Worm (Caenorhabditis elegans) whole organism, young adult: ENCODE data around the gene K07C5.3.

Experiments used
- B0261.1 ChIP-seq: sonication (generic microtip); optimal IDR thresholded peaks from 2 replicates; lab custom pipeline; 2016; ENCODE audit warnings: mild to moderate bottlenecking, missing genetic modification characterization, moderate library complexity, missing compliant biosample characterization
- C06A6.2 ChIP-seq: fragments of 200-800 bp; sonication (Bioruptor generic); conservative IDR thresholded peaks from 2 replicates; pipeline ENCODE4 v1.3.6; 2022; ENCODE audit warnings: missing genetic modification characterization, missing compliant biosample characterization
- D2030.7 ChIP-seq: fragments of 200-800 bp; sonication (Bioruptor generic); IDR thresholded peaks from 2 replicates; pipeline ENCODE4 v1.3.6; 2022; ENCODE audit warnings: missing genetic modification reagents, missing genetic modification characterization, missing compliant biosample characterization
- F22D6.2 ChIP-seq: sonication (generic microtip); optimal IDR thresholded peaks from 2 replicates; lab custom pipeline; 2016; ENCODE audit warnings: mild to moderate bottlenecking, missing genetic modification characterization, missing compliant biosample characterization
- F37B4.10 ChIP-seq: fragments of 200-800 bp; sonication (Bioruptor generic); IDR thresholded peaks from 2 replicates; pipeline ENCODE4 v1.3.6; 2022; ENCODE audit warnings: missing genetic modification characterization, missing compliant biosample characterization
- K11D2.4 ChIP-seq: fragments of 200-800 bp; sonication (Bioruptor generic); IDR thresholded peaks from 2 replicates; pipeline ENCODE4 v1.3.6; 2022; ENCODE audit warnings: missing genetic modification reagents, missing genetic modification characterization, missing compliant biosample characterization
- bed-2 ChIP-seq: fragments of 200-800 bp; sonication (Bioruptor generic); IDR thresholded peaks from 2 replicates; pipeline ENCODE4 v1.3.6; 2022; ENCODE audit warnings: missing genetic modification reagents, missing genetic modification characterization, missing compliant biosample characterization
- ccch-3 ChIP-seq: fragments of 200-800 bp; sonication (Bioruptor generic); optimal IDR thresholded peaks from 2 replicates; lab custom pipeline; 2018; ENCODE audit warnings: mild to moderate bottlenecking, missing genetic modification characterization, missing compliant biosample characterization
- cebp-2 ChIP-seq: fragments of 200-800 bp; sonication (Bioruptor generic); IDR thresholded peaks from 2 replicates; pipeline ENCODE4 v1.3.6; 2022; ENCODE audit warnings: missing genetic modification characterization, missing compliant biosample characterization
- ceh-27 ChIP-seq: fragments of 200-800 bp; sonication (Bioruptor generic); optimal IDR thresholded peaks from 2 replicates; lab custom pipeline; 2018; ENCODE audit warnings: mild to moderate bottlenecking, missing genetic modification characterization, moderate library complexity, missing compliant biosample characterization
- ceh-40 ChIP-seq: fragments of 200-800 bp; sonication (Bioruptor generic); IDR thresholded peaks from 2 replicates; pipeline ENCODE4 v1.3.6; 2022; ENCODE audit warnings: missing genetic modification characterization, missing compliant biosample characterization
- ceh-79 ChIP-seq: sonication (generic microtip); optimal IDR thresholded peaks from 2 replicates; lab custom pipeline; 2017; ENCODE audit warnings: mild to moderate bottlenecking, missing genetic modification characterization, missing compliant biosample characterization
- ceh-91 ChIP-seq: fragments of 200-800 bp; sonication (Bioruptor generic); IDR thresholded peaks from 2 replicates; pipeline ENCODE4 v1.3.6; 2022; ENCODE audit warnings: missing genetic modification reagents, missing genetic modification characterization, missing compliant biosample characterization
- lin-54 ChIP-seq: fragments of 200-800 bp; sonication (Bioruptor generic); optimal IDR thresholded peaks from 2 replicates; lab custom pipeline; 2018; ENCODE audit warnings: mild to moderate bottlenecking, missing genetic modification characterization, missing compliant biosample characterization
- lsl-1 ChIP-seq: fragments of 200-800 bp; sonication (Bioruptor generic); optimal IDR thresholded peaks from 2 replicates; lab custom pipeline; 2018; ENCODE audit warnings: mild to moderate bottlenecking, missing genetic modification characterization, moderate library complexity, missing compliant biosample characterization
- madf-10 ChIP-seq: sonication (generic microtip); optimal IDR thresholded peaks from 2 replicates; lab custom pipeline; 2016; ENCODE audit warnings: mild to moderate bottlenecking, missing genetic modification characterization, missing compliant biosample characterization
- nfya-1 ChIP-seq: sonication (generic microtip); optimal IDR thresholded peaks from 2 replicates; lab custom pipeline; 2017; ENCODE audit warnings: antibody characterized with exemption, missing compliant biosample characterization, missing genetic modification characterization, borderline replicate concordance; ENCODE audit not compliant: insufficient read depth
- nhr-120 ChIP-seq: fragments of 200-800 bp; sonication (Bioruptor generic); IDR thresholded peaks from 2 replicates; pipeline ENCODE4 v1.3.6; 2022; ENCODE audit warnings: missing genetic modification characterization, missing compliant biosample characterization
- nhr-80 ChIP-seq: sonication (generic microtip); optimal IDR thresholded peaks from 2 replicates; lab custom pipeline; 2016; ENCODE audit warnings: missing genetic modification characterization, missing compliant biosample characterization
- pha-4 ChIP-seq: fragments of 150-350 bp; sonication (generic microtip); optimal IDR thresholded peaks from 2 replicates; lab custom pipeline; 2014; ENCODE audit warnings: missing biosample characterization, missing genetic modification reagents, missing genetic modification characterization
- rcor-1 ChIP-seq: fragments of 200-800 bp; sonication (Bioruptor generic); IDR thresholded peaks from 2 replicates; pipeline ENCODE4 v1.3.6; 2022; ENCODE audit warnings: missing genetic modification reagents, missing genetic modification characterization, missing compliant biosample characterization
- rec-8 ChIP-seq, 2 experiments: sonication (generic microtip); optimal IDR thresholded peaks; 2 replicates each; lab custom pipeline; 2016; ENCODE audit warnings: mild to moderate bottlenecking in 2 of 2, missing genetic modification characterization in 2 of 2, missing genetic modification reagents in 2 of 2, missing genotype in 2 of 2, missing biosample characterization in 1 of 2, missing compliant biosample characterization in 1 of 2, moderate library complexity in 1 of 2
- repo-1 ChIP-seq: sonication (generic microtip); optimal IDR thresholded peaks from 2 replicates; lab custom pipeline; 2017; ENCODE audit warnings: mild to moderate bottlenecking, missing genetic modification characterization, missing compliant biosample characterization
- snpc-1.1 ChIP-seq: sonication (generic microtip); optimal IDR thresholded peaks from 2 replicates; lab custom pipeline; 2017; ENCODE audit warnings: missing genetic modification characterization, mild to moderate bottlenecking, missing compliant biosample characterization, antibody characterized with exemption, moderate library complexity, missing genotype, missing genetic modification reagents; ENCODE audit not compliant: insufficient read depth
- snpc-1.3 ChIP-seq: sonication (generic microtip); optimal IDR thresholded peaks from 2 replicates; lab custom pipeline; 2017; ENCODE audit warnings: missing genetic modification characterization, mild to moderate bottlenecking, missing compliant biosample characterization, antibody characterized with exemption, moderate library complexity, missing genotype, missing genetic modification reagents; ENCODE audit not compliant: insufficient read depth
- snpc-3.4 ChIP-seq: sonication (generic microtip); optimal IDR thresholded peaks from 2 replicates; lab custom pipeline; 2017; ENCODE audit warnings: missing genetic modification characterization, mild to moderate bottlenecking, missing compliant biosample characterization, antibody characterized with exemption, moderate library complexity, missing genotype, missing genetic modification reagents
- tbp1 ChIP-seq: fragments of 200-800 bp; sonication (Bioruptor generic); optimal IDR thresholded peaks from 2 replicates; lab custom pipeline; 2018; ENCODE audit warnings: mild to moderate bottlenecking, missing genetic modification characterization, missing compliant biosample characterization
- xnd-1 ChIP-seq: sonication (generic microtip); optimal IDR thresholded peaks from 2 replicates; lab custom pipeline; 2016; ENCODE audit warnings: missing genotype, missing genetic modification reagents, missing genetic modification characterization, missing compliant biosample characterization
- zim-3 ChIP-seq: sonication (generic microtip); optimal IDR thresholded peaks from 2 replicates; lab custom pipeline; 2017; ENCODE audit warnings: mild to moderate bottlenecking, missing genetic modification characterization, moderate library complexity, missing compliant biosample characterization
- ztf-18 ChIP-seq: sonication (generic microtip); optimal IDR thresholded peaks from 2 replicates; lab custom pipeline; 2016; ENCODE audit warnings: missing genotype, mild to moderate bottlenecking, missing genetic modification characterization, missing compliant biosample characterization
- ztf-26 ChIP-seq: sonication (generic microtip); optimal IDR thresholded peaks from 2 replicates; lab custom pipeline; 2017; ENCODE audit warnings: missing genetic modification characterization, missing compliant biosample characterization

Gene K07C5.3

ce11 chrV:10355773-10356335 lies 13.0 kb downstream of the K07C5.3 start, which contains the start of gene sluh-7 (continued):
- TF ChIP-seq ztf-26 (tag; lab: Kevin White, UChicago) (no peak), pha-4 (tag; lab: Kevin White, UChicago) (peak; percentile 47), tbp1 (peak; percentile 26), rec-8 (tag; optimal IDR thresholded peaks at IDR 0.05; lab: Kevin White, UChicago) (peak in 1 of 2 experiments; percentile 37), F22D6.2 (tag; lab: Kevin White, UChicago) (peak; percentile 59), snpc-3.4 (tag; lab: Kevin White, UChicago) (peak; percentile 52), madf-10 (tag; lab: Kevin White, UChicago) (peak; percentile 47), lsl-1 (GFP tag; lab: Kevin White, UChicago) (peak; percentile 25), K11D2.4 (0 out of 2 replicates have a peak, but pooled peaks have one; percentile 39), ccch-3 (GFP tag; lab: Kevin White, UChicago) (peak; percentile 40), snpc-1.3 (peak; percentile 25), ceh-40 (GFP tag; lab: Robert Waterston, UW) (no peak), ceh-27 (GFP tag; lab: Kevin White, UChicago) (peak; percentile 89), lin-54 (GFP tag; lab: Kevin White, UChicago) (peak; percentile 88)

- no peak for TF ChIP-seq repo-1 (tag; lab: Kevin White, UChicago)
- peak; percentile 14 for TF ChIP-seq nhr-80
These were observed 14.7 kb downstream of the K07C5.3 start, which contains the start of gene ceeh-2 for ce11 chrV:10357467-10357953. TSS of gene ceeh-2 (minus strand) at chrV:10357903.

- TF ChIP-seq cebp-2 (GFP tag; lab: Robert Waterston, UW) = no peak
- TF ChIP-seq ceh-79 (tag; lab: Kevin White, UChicago) = no peak
- no peak for TF ChIP-seq tbp1
- TF ChIP-seq D2030.7 = no peak
- no peak for TF ChIP-seq F37B4.10 (GFP tag; lab: Robert Waterston, UW)
- TF ChIP-seq xnd-1 = no peak
- no peak for TF ChIP-seq rec-8 (tag; optimal IDR thresholded peaks at IDR 0.05; lab: Kevin White, UChicago)
- no peak for TF ChIP-seq snpc-1.1 (tag; lab: Kevin White, UChicago)
- no peak for TF ChIP-seq B0261.1 (tag; lab: Kevin White, UChicago)
- no peak for TF ChIP-seq repo-1 (tag; lab: Kevin White, UChicago)
- TF ChIP-seq ceh-91 (GFP tag; lab: Robert Waterston, UW) = no peak
- no peak for TF ChIP-seq pha-4 (tag; lab: Kevin White, UChicago)
- TF ChIP-seq bed-2 (GFP tag; lab: Robert Waterston, UW) = no peak
These were observed 15.4 kb downstream of the K07C5.3 start, which contains the start of gene ttll-15 for ce11 chrV:10358238-10358637. TSS of gene ttll-15 (plus strand) at chrV:10358538.

DNA sequence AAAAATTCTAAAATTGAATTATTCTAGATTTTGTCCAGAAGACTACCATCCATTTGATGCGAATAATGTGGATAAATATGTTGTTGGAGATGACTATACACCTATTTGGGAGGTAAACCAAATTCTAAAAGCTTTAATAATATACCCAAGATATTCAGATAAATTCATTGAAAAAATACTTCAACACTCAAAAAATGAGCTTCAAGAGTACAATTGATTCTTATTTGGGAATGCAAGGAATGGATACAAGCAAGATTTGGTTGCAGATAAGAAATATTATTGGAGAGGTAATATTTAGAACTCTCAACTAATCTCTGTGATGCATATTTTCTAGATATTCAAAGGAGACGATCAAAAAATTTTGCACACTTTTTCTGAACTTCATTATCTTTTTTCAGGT lies 17.4 kb downstream of the K07C5.3 start:
- no peak for TF ChIP-seq rec-8 (tag; optimal IDR thresholded peaks at IDR 0.05; lab: Kevin White, UChicago)
- TF ChIP-seq nhr-120 = no peak
- TF ChIP-seq rcor-1 = no peak
- no peak for TF ChIP-seq K11D2.4
- no peak for TF ChIP-seq zim-3 (tag; lab: Kevin White, UChicago)
- TF ChIP-seq ztf-18 (tag; lab: Kevin White, UChicago) = no peak
- no peak for TF ChIP-seq C06A6.2 (GFP tag; lab: Robert Waterston, UW)
- no peak for TF ChIP-seq nfya-1 (tag; lab: Kevin White, UChicago)
